Worm (Caenorhabditis elegans) whole organism, young adult: Measurements from ENCODE around the gene Y16B4A.2.

Source experiments
- B0019.2 ChIP-seq: fragments of 200-800 bp; sonication (Bioruptor generic); conservative IDR thresholded peaks from 2 replicates; pipeline ENCODE4 v1.3.6; 2022; ENCODE audit warnings: missing genetic modification reagents, missing genetic modification characterization, missing compliant biosample characterization
- B0035.1 ChIP-seq: sonication (generic microtip); optimal IDR thresholded peaks from 2 replicates; lab custom pipeline; 2016; ENCODE audit warnings: missing genetic modification characterization, mild to moderate bottlenecking, missing compliant biosample characterization, missing genotype, missing genetic modification reagents
- B0261.1 ChIP-seq: sonication (generic microtip); optimal IDR thresholded peaks from 2 replicates; lab custom pipeline; 2016; ENCODE audit warnings: mild to moderate bottlenecking, missing genetic modification characterization, moderate library complexity, missing compliant biosample characterization
- D2030.7 ChIP-seq: fragments of 200-800 bp; sonication (Bioruptor generic); IDR thresholded peaks from 2 replicates; pipeline ENCODE4 v1.3.6; 2022; ENCODE audit warnings: missing genetic modification reagents, missing genetic modification characterization, missing compliant biosample characterization
- F49E8.2 ChIP-seq: sonication (generic microtip); optimal IDR thresholded peaks from 3 replicates; lab custom pipeline; 2017; ENCODE audit warnings: missing genetic modification characterization, mild to moderate bottlenecking, missing compliant biosample characterization, antibody characterized with exemption, moderate library complexity; ENCODE audit not compliant: insufficient read depth
- F55B11.4 ChIP-seq: sonication (generic microtip); optimal IDR thresholded peaks from 2 replicates; lab custom pipeline; 2016; ENCODE audit warnings: missing compliant biosample characterization, missing genetic modification characterization, borderline replicate concordance; ENCODE audit not compliant: insufficient read depth
- F57C9.4 ChIP-seq: sonication (generic microtip); optimal IDR thresholded peaks from 2 replicates; lab custom pipeline; 2017; ENCODE audit warnings: mild to moderate bottlenecking, missing genetic modification characterization, missing compliant biosample characterization
- K11D2.4 ChIP-seq: fragments of 200-800 bp; sonication (Bioruptor generic); IDR thresholded peaks from 2 replicates; pipeline ENCODE4 v1.3.6; 2022; ENCODE audit warnings: missing genetic modification reagents, missing genetic modification characterization, missing compliant biosample characterization
- T26A5.8 ChIP-seq: sonication (generic microtip); optimal IDR thresholded peaks from 2 replicates; lab custom pipeline; 2016; ENCODE audit warnings: missing genetic modification characterization, missing compliant biosample characterization
- Y53F4B.3 ChIP-seq: fragments of 200-800 bp; sonication (Bioruptor generic); IDR thresholded peaks from 2 replicates; pipeline ENCODE4 v1.3.6; 2022; ENCODE audit warnings: missing genetic modification reagents, missing genetic modification characterization, missing compliant biosample characterization
- Y53G8AR.9 ChIP-seq: fragments of 200-800 bp; sonication (Bioruptor generic); conservative IDR thresholded peaks from 2 replicates; pipeline ENCODE4 v1.3.6; 2022; ENCODE audit warnings: missing genetic modification reagents, missing genetic modification characterization, missing compliant biosample characterization
- Y67H2A.10 ChIP-seq: fragments of 200-800 bp; sonication (Bioruptor generic); conservative IDR thresholded peaks from 2 replicates; pipeline ENCODE4 v1.3.6; 2022; ENCODE audit warnings: missing genetic modification reagents, missing genetic modification characterization, missing compliant biosample characterization
- Y79H2A.3 ChIP-seq: fragments of 200-800 bp; sonication (Bioruptor generic); conservative IDR thresholded peaks from 2 replicates; pipeline ENCODE4 v1.3.6; 2022; ENCODE audit warnings: missing genetic modification reagents, missing genetic modification characterization, missing compliant biosample characterization
- ama-1 ChIP-seq, 3 experiments: fragments of 150-350 bp in 1 of 3; sonication (generic microtip) in 2 of 3; optimal IDR thresholded peaks; 2 replicates each; lab custom pipeline; 2014 to 2018; ENCODE audit warnings: missing biosample characterization in 2 of 3, missing genetic modification characterization in 2 of 3, missing genetic modification reagents in 2 of 3
- aptf-3 ChIP-seq: fragments of 200-800 bp; sonication (Bioruptor generic); IDR thresholded peaks from 2 replicates; pipeline ENCODE4 v1.3.6; 2022; ENCODE audit warnings: missing genetic modification characterization, missing compliant biosample characterization
- attf-5 ChIP-seq: fragments of 200-800 bp; sonication (Bioruptor generic); optimal IDR thresholded peaks from 2 replicates; lab custom pipeline; 2018; ENCODE audit warnings: mild to moderate bottlenecking, missing genetic modification characterization, missing compliant biosample characterization
- ccch-3 ChIP-seq: fragments of 200-800 bp; sonication (Bioruptor generic); optimal IDR thresholded peaks from 2 replicates; lab custom pipeline; 2018; ENCODE audit warnings: mild to moderate bottlenecking, missing genetic modification characterization, missing compliant biosample characterization
- cebp-1 ChIP-seq, 2 experiments: fragments of 200-800 bp in 1 of 2; sonication (Bioruptor generic) in 1 of 2; sonication (generic microtip) in 1 of 2; IDR thresholded peaks in 1 of 2; optimal IDR thresholded peaks in 1 of 2; 2 replicates each; pipeline versions ENCODE4 v1.3.6 to Lab custom; 2017 to 2022; ENCODE audit warnings: missing compliant biosample characterization in 2 of 2, missing genetic modification characterization in 2 of 2, mild to moderate bottlenecking in 1 of 2, missing genetic modification reagents in 1 of 2, moderate library complexity in 1 of 2
- ceh-100 ChIP-seq: fragments of 200-800 bp; sonication (Bioruptor generic); IDR thresholded peaks from 2 replicates; pipeline ENCODE4 v1.3.6; 2022; ENCODE audit warnings: missing genetic modification reagents, missing genetic modification characterization, missing compliant biosample characterization
- ceh-79 ChIP-seq: sonication (generic microtip); optimal IDR thresholded peaks from 2 replicates; lab custom pipeline; 2017; ENCODE audit warnings: mild to moderate bottlenecking, missing genetic modification characterization, missing compliant biosample characterization
- egl-44 ChIP-seq: fragments of 200-800 bp; sonication (Bioruptor generic); IDR thresholded peaks from 2 replicates; pipeline ENCODE4 v1.3.6; 2022; ENCODE audit warnings: missing genetic modification reagents, missing genetic modification characterization, missing compliant biosample characterization
- ekl-4 ChIP-seq: fragments of 200-800 bp; sonication (Bioruptor generic); IDR thresholded peaks from 2 replicates; pipeline ENCODE4 v1.3.6; 2022; ENCODE audit warnings: missing genetic modification reagents, missing genetic modification characterization, missing compliant biosample characterization
- him-1 ChIP-seq: sonication (generic microtip); optimal IDR thresholded peaks from 2 replicates; lab custom pipeline; 2016; ENCODE audit warnings: missing genotype, missing genetic modification reagents, missing genetic modification characterization, missing compliant biosample characterization
- hmg-1.2 ChIP-seq: fragments of 200-800 bp; sonication (Bioruptor generic); IDR thresholded peaks from 2 replicates; pipeline ENCODE4 v1.3.6; 2022; ENCODE audit warnings: missing genetic modification reagents, missing genetic modification characterization, missing compliant biosample characterization
- hrde-1 ChIP-seq: sonication (generic microtip); optimal IDR thresholded peaks from 2 replicates; lab custom pipeline; 2016; ENCODE audit warnings: missing genetic modification characterization, mild to moderate bottlenecking, missing compliant biosample characterization, moderate library complexity, missing genotype, missing genetic modification reagents, borderline replicate concordance
- lin-35 ChIP-seq, 3 experiments: fragments of 150-350 bp in 2 of 3; sonication (generic microtip) in 1 of 3; optimal IDR thresholded peaks; 2 replicates each; lab custom pipeline; 2014 to 2018; ENCODE audit warnings: missing biosample characterization in 3 of 3, missing genetic modification characterization in 3 of 3, missing genetic modification reagents in 3 of 3
- madf-10 ChIP-seq: sonication (generic microtip); optimal IDR thresholded peaks from 2 replicates; lab custom pipeline; 2016; ENCODE audit warnings: mild to moderate bottlenecking, missing genetic modification characterization, missing compliant biosample characterization
- mel-28 ChIP-seq: sonication (generic microtip); optimal IDR thresholded peaks from 2 replicates; lab custom pipeline; 2016; ENCODE audit warnings: borderline replicate concordance, mild to moderate bottlenecking, missing genetic modification characterization, missing compliant biosample characterization
- mxl-1 ChIP-seq: sonication (generic microtip); optimal IDR thresholded peaks from 2 replicates; lab custom pipeline; 2016; ENCODE audit warnings: missing genetic modification characterization, missing compliant biosample characterization
- nfya-2 ChIP-seq: fragments of 200-800 bp; sonication (Bioruptor generic); IDR thresholded peaks from 2 replicates; pipeline ENCODE4 v1.3.6; 2022; ENCODE audit warnings: missing genetic modification reagents, missing genetic modification characterization, missing compliant biosample characterization
- nhr-120 ChIP-seq: fragments of 200-800 bp; sonication (Bioruptor generic); IDR thresholded peaks from 2 replicates; pipeline ENCODE4 v1.3.6; 2022; ENCODE audit warnings: missing genetic modification characterization, missing compliant biosample characterization
- nhr-179 ChIP-seq: sonication (generic microtip); optimal IDR thresholded peaks from 2 replicates; lab custom pipeline; 2016; ENCODE audit warnings: mild to moderate bottlenecking, missing genetic modification characterization, missing compliant biosample characterization
- nhr-27 ChIP-seq: fragments of 200-800 bp; sonication (Bioruptor generic); optimal IDR thresholded peaks from 2 replicates; lab custom pipeline; 2018; ENCODE audit warnings: mild to moderate bottlenecking, missing genetic modification characterization, moderate library complexity, missing compliant biosample characterization
- nhr-90 ChIP-seq: sonication (generic microtip); optimal IDR thresholded peaks from 2 replicates; lab custom pipeline; 2016; ENCODE audit warnings: missing genotype, mild to moderate bottlenecking, missing genetic modification characterization, missing compliant biosample characterization
- rcor-1 ChIP-seq: fragments of 200-800 bp; sonication (Bioruptor generic); IDR thresholded peaks from 2 replicates; pipeline ENCODE4 v1.3.6; 2022; ENCODE audit warnings: missing genetic modification reagents, missing genetic modification characterization, missing compliant biosample characterization
- sea-2 ChIP-seq: fragments of 200-800 bp; sonication (Bioruptor generic); IDR thresholded peaks from 2 replicates; pipeline ENCODE4 v1.3.6; 2022; ENCODE audit warnings: missing genetic modification characterization, missing compliant biosample characterization
- snpc-1.1 ChIP-seq: sonication (generic microtip); optimal IDR thresholded peaks from 2 replicates; lab custom pipeline; 2017; ENCODE audit warnings: missing genetic modification characterization, mild to moderate bottlenecking, missing compliant biosample characterization, antibody characterized with exemption, moderate library complexity, missing genotype, missing genetic modification reagents; ENCODE audit not compliant: insufficient read depth
- snpc-1.3 ChIP-seq: sonication (generic microtip); optimal IDR thresholded peaks from 2 replicates; lab custom pipeline; 2017; ENCODE audit warnings: missing genetic modification characterization, mild to moderate bottlenecking, missing compliant biosample characterization, antibody characterized with exemption, moderate library complexity, missing genotype, missing genetic modification reagents; ENCODE audit not compliant: insufficient read depth
- tbp1 ChIP-seq: fragments of 200-800 bp; sonication (Bioruptor generic); optimal IDR thresholded peaks from 2 replicates; lab custom pipeline; 2018; ENCODE audit warnings: mild to moderate bottlenecking, missing genetic modification characterization, missing compliant biosample characterization
- unc-130 ChIP-seq: sonication (generic microtip); optimal IDR thresholded peaks from 2 replicates; lab custom pipeline; 2016; ENCODE audit warnings: missing genetic modification reagents, missing genetic modification characterization, missing compliant biosample characterization
- unc-62 ChIP-seq: fragments of 150-350 bp; optimal IDR thresholded peaks from 2 replicates; lab custom pipeline; 2014; ENCODE audit warnings: missing biosample characterization, missing genetic modification reagents, missing genetic modification characterization
- xnd-1 ChIP-seq: sonication (generic microtip); optimal IDR thresholded peaks from 2 replicates; lab custom pipeline; 2016; ENCODE audit warnings: missing genotype, missing genetic modification reagents, missing genetic modification characterization, missing compliant biosample characterization
- zfh-2 ChIP-seq: fragments of 200-800 bp; sonication (Bioruptor generic); conservative IDR thresholded peaks from 2 replicates; pipeline ENCODE4 v1.3.6; 2022; ENCODE audit warnings: missing genetic modification reagents, missing genetic modification characterization, missing compliant biosample characterization
- ztf-25 ChIP-seq: fragments of 200-800 bp; sonication (Bioruptor generic); IDR thresholded peaks from 2 replicates; pipeline ENCODE4 v1.3.6; 2022; ENCODE audit warnings: missing genetic modification reagents, missing genetic modification characterization, missing compliant biosample characterization
- ztf-6 ChIP-seq: fragments of 200-800 bp; sonication (Bioruptor generic); IDR thresholded peaks from 2 replicates; pipeline ENCODE4 v1.3.6; 2022; ENCODE audit warnings: missing genetic modification reagents, missing genetic modification characterization, missing compliant biosample characterization

The Y16B4A.2 gene

ce11 chrX:14818464-14819259 is 47.0 kb upstream of the Y16B4A.2 start, which contains the start of gene epn-1 (continued):
- no peak for TF ChIP-seq T26A5.8 (tag; lab: Kevin White, UChicago)
- TF ChIP-seq B0019.2 (GFP tag; lab: Robert Waterston, UW) = no peak
- TF ChIP-seq Y79H2A.3 (GFP tag; lab: Robert Waterston, UW) = peak; percentile 59; the same call in 1 of the 2 replicates
- peak; percentile 11 for TF ChIP-seq snpc-1.1 (tag; lab: Kevin White, UChicago)
- peak; percentile 84 for TF ChIP-seq B0035.1
- peak; percentile 74 for TF ChIP-seq rcor-1 (GFP tag; lab: Robert Waterston, UW)
- TF ChIP-seq F49E8.2 = no peak
- TF ChIP-seq B0261.1 (tag; lab: Kevin White, UChicago) = peak; percentile 29
- peak in 1 of 3 experiments; percentile 90 for TF ChIP-seq lin-35 (GFP tag; optimal IDR thresholded peaks at IDR 0.05; lab: Kevin White, UChicago)
- TF ChIP-seq Y53G8AR.9 = peak; percentile 95
- peak; percentile 100 for TF ChIP-seq zfh-2 (GFP tag; lab: Robert Waterston, UW)
- no peak for TF ChIP-seq nhr-179
- TF ChIP-seq hrde-1 (tag; lab: Kevin White, UChicago) = no peak
- TF ChIP-seq nhr-90 = peak; percentile 94
- TF ChIP-seq xnd-1 (tag; lab: Kevin White, UChicago) = no peak
- TF ChIP-seq nhr-27 = peak; percentile 71
- TF ChIP-seq mxl-1 (tag; lab: Kevin White, UChicago) = peak; percentile 60
- no peak for TF ChIP-seq snpc-1.3 (tag; lab: Kevin White, UChicago)
- peak; percentile 98 for TF ChIP-seq madf-10 (tag; lab: Kevin White, UChicago)
- no peak for TF ChIP-seq ccch-3 (GFP tag; lab: Kevin White, UChicago)
- peak; percentile 41; the same call in 1 of the 2 replicates for TF ChIP-seq ceh-100 (GFP tag; lab: Robert Waterston, UW)
- TF ChIP-seq F57C9.4 (tag; lab: Kevin White, UChicago) = no peak
- peak; percentile 92 for TF ChIP-seq sea-2
- peak; percentile 96 for TF ChIP-seq K11D2.4 (GFP tag; lab: Robert Waterston, UW)
- TF ChIP-seq aptf-3 = no peak
- TF ChIP-seq ekl-4 = peak; percentile 95
- peak; percentile 87 for TF ChIP-seq ceh-79 (tag; lab: Kevin White, UChicago)
- 0 out of 2 replicates have a peak, but pooled peaks have one; percentile 37 for TF ChIP-seq ztf-6
- TF ChIP-seq D2030.7 = no peak
- peak; percentile 99 for TF ChIP-seq attf-5
- 0 out of 2 replicates have a peak, but pooled peaks have one; percentile 18 for TF ChIP-seq ztf-25 (GFP tag; lab: Robert Waterston, UW)
- no peak for TF ChIP-seq unc-130 (GFP tag; lab: Kevin White, UChicago)
- no peak for TF ChIP-seq nfya-2 (GFP tag; lab: Robert Waterston, UW)
- no peak for TF ChIP-seq ama-1 (optimal IDR thresholded peaks at IDR 0.05; lab: Kevin White, UChicago)
- no peak for TF ChIP-seq ama-1 (GFP tag; optimal IDR thresholded peaks at IDR 0.05; lab: Kevin White, UChicago)
- no peak for TF ChIP-seq mel-28 (tag; lab: Kevin White, UChicago)
- no peak for TF ChIP-seq Y53F4B.3 (GFP tag; lab: Robert Waterston, UW)
- peak; percentile 73 for TF ChIP-seq cebp-1 (GFP tag; IDR thresholded peaks at IDR 0.05; lab: Robert Waterston, UW)
- peak; percentile 97 for TF ChIP-seq cebp-1 (tag; optimal IDR thresholded peaks at IDR 0.05; lab: Kevin White, UChicago)
- TF ChIP-seq unc-62 (GFP tag; lab: Kevin White, UChicago) = peak; percentile 39
- TF ChIP-seq Y67H2A.10 (GFP tag; lab: Robert Waterston, UW) = peak; percentile 93
- no peak for TF ChIP-seq F55B11.4
- TF ChIP-seq nhr-120 (GFP tag; lab: Robert Waterston, UW) = 0 out of 2 replicates have a peak, but pooled peaks have one; percentile 40
- TF ChIP-seq egl-44 = peak; percentile 95
- peak; percentile 2 for TF ChIP-seq him-1 (tag; lab: Kevin White, UChicago)
- peak; percentile 73 for TF ChIP-seq tbp1 (GFP tag; lab: Kevin White, UChicago)
- peak; percentile 95 for TF ChIP-seq hmg-1.2 (GFP tag; lab: Robert Waterston, UW)
